Worm (Caenorhabditis elegans) whole organism, midembryonic: ENCODE results near the gene pro-3.

Experiments used
- T22C8.4 ChIP-seq: fragments of 200-800 bp; sonication (Bioruptor generic); IDR thresholded peaks from 2 replicates; pipeline ENCODE4 v1.3.6; 2022; ENCODE audit warnings: missing genetic modification characterization, missing compliant biosample characterization
- cog-1 ChIP-seq: sonication (generic microtip); optimal IDR thresholded peaks from 2 replicates; lab custom pipeline; 2016; ENCODE audit warnings: missing genetic modification characterization, missing compliant biosample characterization
- flt-1 ChIP-seq: fragments of 200-800 bp; sonication (Bioruptor generic); IDR thresholded peaks from 2 replicates; pipeline ENCODE4 v1.3.6; 2022; ENCODE audit warnings: missing genetic modification characterization, missing compliant biosample characterization
- klf-2 ChIP-seq: fragments of 200-800 bp; sonication (Bioruptor generic); conservative IDR thresholded peaks from 2 replicates; pipeline ENCODE4 v1.3.6; 2022; ENCODE audit warnings: missing genetic modification reagents, missing genetic modification characterization, missing compliant biosample characterization
- med-1 ChIP-seq: sonication (generic microtip); optimal IDR thresholded peaks from 2 replicates; lab custom pipeline; 2017; ENCODE audit warnings: missing genetic modification characterization, mild to moderate bottlenecking, missing compliant biosample characterization, antibody characterized with exemption, missing genetic modification reagents; ENCODE audit not compliant: insufficient read depth
- ref-1 ChIP-seq: fragments of 200-800 bp; sonication (Bioruptor generic); conservative IDR thresholded peaks from 2 replicates; pipeline ENCODE4 v1.3.6; 2022; ENCODE audit warnings: missing genetic modification reagents, missing genetic modification characterization, missing compliant biosample characterization
- tab-1 ChIP-seq: fragments of 200-800 bp; sonication (Bioruptor generic); IDR thresholded peaks from 2 replicates; pipeline ENCODE4 v1.3.6; 2022; ENCODE audit warnings: missing genetic modification characterization, missing compliant biosample characterization
- ztf-23 ChIP-seq: fragments of 200-800 bp; sonication (Bioruptor generic); IDR thresholded peaks from 2 replicates; pipeline ENCODE4 v1.3.6; 2022; ENCODE audit warnings: missing genetic modification reagents, missing genetic modification characterization, missing compliant biosample characterization
- ztf-29 ChIP-seq: fragments of 200-800 bp; sonication (Bioruptor generic); IDR thresholded peaks from 2 replicates; pipeline ENCODE4 v1.3.6; 2022; ENCODE audit warnings: missing genetic modification reagents, missing genetic modification characterization, missing compliant biosample characterization

ce11 chrV:19107065-19107464, 11.1 kb downstream of the pro-3 start:
- TF ChIP-seq tab-1 (no peak), flt-1 (GFP tag; lab: Robert Waterston, UW) (no peak), ztf-29 (no peak), T22C8.4 (GFP tag; lab: Robert Waterston, UW) (peak; percentile 86), med-1 (GFP tag; lab: Kevin White, UChicago) (no peak), klf-2 (GFP tag; lab: Robert Waterston, UW) (no peak), cog-1 (tag; lab: Kevin White, UChicago) (no peak), ztf-23 (GFP tag; lab: Robert Waterston, UW) (no peak), ref-1 (no peak)
